Fruit fly (Drosophila melanogaster) whole organism, adult: ENCODE data around the gene PolE1.

Experiments used
- CG11617 ChIP-seq: fragments of 200-800 bp; sonication (Bioruptor generic); optimal IDR thresholded peaks from 2 replicates; lab custom pipeline; 2017; ENCODE audit warnings: mild to moderate bottlenecking, missing biosample characterization, missing genetic modification reagents, missing genetic modification characterization
- CG12768 ChIP-seq: fragments of 200-800 bp; sonication (Bioruptor generic); optimal IDR thresholded peaks from 2 replicates; lab custom pipeline; 2017; ENCODE audit warnings: missing biosample characterization, missing genetic modification characterization, mild to moderate bottlenecking, moderate library complexity, missing genetic modification reagents
- CG14711 ChIP-seq: fragments of 200-800 bp; sonication (Bioruptor generic); optimal IDR thresholded peaks from 2 replicates; lab custom pipeline; 2018; ENCODE audit warnings: missing biosample characterization, mild to moderate bottlenecking, missing genetic modification characterization, moderate library complexity
- CG1620 ChIP-seq: fragments of 200-800 bp; sonication (Bioruptor generic); optimal IDR thresholded peaks from 2 replicates; lab custom pipeline; 2016; ENCODE audit warnings: missing biosample characterization, missing genetic modification characterization
- CG33017 ChIP-seq: fragments of 200-800 bp; sonication (Bioruptor generic); optimal IDR thresholded peaks from 2 replicates; lab custom pipeline; 2018; ENCODE audit warnings: missing biosample characterization, mild to moderate bottlenecking, missing genetic modification characterization, moderate library complexity
- CG5204 ChIP-seq: fragments of 200-800 bp; sonication (Bioruptor generic); optimal IDR thresholded peaks from 2 replicates; lab custom pipeline; 2016; ENCODE audit warnings: missing biosample characterization, missing genetic modification characterization
- CG7045 ChIP-seq: fragments of 200-800 bp; sonication (Bioruptor generic); optimal IDR thresholded peaks from 2 replicates; lab custom pipeline; 2017; ENCODE audit warnings: missing biosample characterization, mild to moderate bottlenecking, missing genetic modification characterization
- CG7101 ChIP-seq: fragments of 200-800 bp; sonication (Bioruptor generic); optimal IDR thresholded peaks from 2 replicates; lab custom pipeline; 2018; ENCODE audit warnings: missing biosample characterization, mild to moderate bottlenecking, missing genetic modification characterization, moderate library complexity
- Clk ChIP-seq: fragments of 200-800 bp; sonication (Bioruptor generic); optimal IDR thresholded peaks from 2 replicates; lab custom pipeline; 2017; ENCODE audit warnings: missing biosample characterization, missing genetic modification characterization
- Crg-1 ChIP-seq: fragments of 200-800 bp; sonication (Bioruptor generic); optimal IDR thresholded peaks from 2 replicates; lab custom pipeline; 2016; ENCODE audit warnings: missing biosample characterization, missing genetic modification characterization
- Hr96 ChIP-seq: fragments of 200-800 bp; sonication (Bioruptor generic); optimal IDR thresholded peaks from 2 replicates; lab custom pipeline; 2016; ENCODE audit warnings: missing biosample characterization, missing genetic modification characterization
- Mnt ChIP-seq: fragments of 200-800 bp; sonication (Bioruptor generic); optimal IDR thresholded peaks from 2 replicates; lab custom pipeline; 2016; ENCODE audit warnings: missing biosample characterization, mild to moderate bottlenecking, missing genetic modification characterization
- bab1 ChIP-seq: fragments of 200-800 bp; sonication (Bioruptor generic); optimal IDR thresholded peaks from 3 replicates; lab custom pipeline; 2019; ENCODE audit warnings: missing biosample characterization, mild to moderate bottlenecking, missing genetic modification characterization, moderate library complexity
- cic ChIP-seq: fragments of 200-800 bp; sonication (Bioruptor generic); optimal IDR thresholded peaks from 2 replicates; lab custom pipeline; 2017; ENCODE audit warnings: missing biosample characterization, mild to moderate bottlenecking, missing genetic modification characterization, moderate library complexity
- cnc ChIP-seq, 2 experiments: fragments of >200 bp; optimal IDR thresholded peaks; 2 replicates each; lab custom pipeline; 2017
- kay ChIP-seq: fragments of 200-800 bp; sonication (Bioruptor generic); peaks from one replicate; lab custom pipeline; 2016; ENCODE audit warnings: missing biosample characterization, missing genetic modification characterization, borderline replicate concordance
- ovo ChIP-seq: fragments of 200-800 bp; sonication (Bioruptor generic); optimal IDR thresholded peaks from 2 replicates; lab custom pipeline; 2016; ENCODE audit warnings: missing biosample characterization, missing genetic modification characterization
- pad ChIP-seq: fragments of 200-800 bp; sonication (Bioruptor generic); optimal IDR thresholded peaks from 3 replicates; lab custom pipeline; 2017; ENCODE audit warnings: missing biosample characterization, missing genetic modification characterization, mild to moderate bottlenecking, moderate library complexity, missing genetic modification reagents
- tj ChIP-seq: fragments of 200-800 bp; sonication (Bioruptor generic); optimal IDR thresholded peaks from 3 replicates; lab custom pipeline; 2017; ENCODE audit warnings: missing biosample characterization, mild to moderate bottlenecking, missing genetic modification characterization, moderate library complexity
- toe ChIP-seq: fragments of 200-800 bp; sonication (Bioruptor generic); optimal IDR thresholded peaks from 2 replicates; lab custom pipeline; 2016; ENCODE audit warnings: missing biosample characterization, missing genetic modification characterization

The PolE1 gene

dm6 chr3R:23393507-23393906, 45.6 kb downstream of the PolE1 start:
- TF ChIP-seq tj (GFP tag; lab: Kevin White, UChicago) (no peak), CG1620 (GFP tag; lab: Kevin White, UChicago) (no peak), CG5204 (no peak), CG12768 (no peak)

- no peak for TF ChIP-seq Hr96
- TF ChIP-seq Crg-1 (GFP tag; lab: Kevin White, UChicago) = no peak
- TF ChIP-seq kay = no peak
- TF ChIP-seq Clk = no peak
- TF ChIP-seq cic (GFP tag; lab: Kevin White, UChicago) = no peak
- TF ChIP-seq CG14711 (tag; lab: Kevin White, UChicago) = no peak
- no peak for TF ChIP-seq pad
- no peak for TF ChIP-seq CG33017 (tag; lab: Kevin White, UChicago)
- no peak for TF ChIP-seq toe (GFP tag; lab: Kevin White, UChicago)
- TF ChIP-seq CG1620 (GFP tag; lab: Kevin White, UChicago) = no peak
- TF ChIP-seq CG12768 = no peak
- no peak for TF ChIP-seq CG7101 (tag; lab: Kevin White, UChicago)
These were observed 47.8 kb downstream of the PolE1 start for dm6 chr3R:23395720-23396119.

dm6 chr3R:23396548-23397294, 48.8 kb downstream of the PolE1 start:
- TF ChIP-seq cic (GFP tag; lab: Kevin White, UChicago) (no peak), CG5204 (no peak), CG14711 (tag; lab: Kevin White, UChicago) (no peak), tj (GFP tag; lab: Kevin White, UChicago) (no peak), CG33017 (tag; lab: Kevin White, UChicago) (no peak), CG1620 (GFP tag; lab: Kevin White, UChicago) (no peak), pad (no peak), CG7045 (no peak), bab1 (GFP tag; lab: Kevin White, UChicago) (no peak), CG12768 (no peak), CG11617 (no peak), ovo (GFP tag; lab: Kevin White, UChicago) (no peak), toe (GFP tag; lab: Kevin White, UChicago) (no peak)

dm6 chr3R:23398979-23399378, 51.1 kb downstream of the PolE1 start:
- TF ChIP-seq pad (no peak), CG7045 (no peak), CG33017 (tag; lab: Kevin White, UChicago) (no peak), cnc (optimal IDR thresholded peaks at IDR 0.05; lab: Kevin White, UChicago) (no peak), Clk (no peak), ovo (GFP tag; lab: Kevin White, UChicago) (no peak), CG5204 (no peak), CG12768 (no peak), CG14711 (tag; lab: Kevin White, UChicago) (no peak), tj (GFP tag; lab: Kevin White, UChicago) (no peak), Hr96 (no peak), kay (no peak), bab1 (GFP tag; lab: Kevin White, UChicago) (no peak), CG1620 (GFP tag; lab: Kevin White, UChicago) (no peak)

dm6 chr3R:23399679-23400078, 51.8 kb downstream of the PolE1 start:
- TF ChIP-seq CG7101 (tag; lab: Kevin White, UChicago) (no peak), ovo (GFP tag; lab: Kevin White, UChicago) (no peak), Hr96 (no peak), Mnt (GFP tag; lab: Kevin White, UChicago) (no peak), tj (GFP tag; lab: Kevin White, UChicago) (no peak)

- no peak for TF ChIP-seq bab1 (GFP tag; lab: Kevin White, UChicago)
- TF ChIP-seq Clk = no peak
- TF ChIP-seq CG1620 (GFP tag; lab: Kevin White, UChicago) = no peak
- no peak for TF ChIP-seq tj (GFP tag; lab: Kevin White, UChicago)
- no peak for TF ChIP-seq Hr96
- TF ChIP-seq CG7101 (tag; lab: Kevin White, UChicago) = no peak
These were observed 53.6 kb downstream of the PolE1 start for dm6 chr3R:23401519-23401918.

dm6 chr3R:23402508-23402907, 54.6 kb downstream of the PolE1 start, which contains the start of gene Ir94d:
Ir94d (plus strand) TSS chr3R:23402808.
- no peak for TF ChIP-seq CG5204
- no peak for TF ChIP-seq Mnt (GFP tag; lab: Kevin White, UChicago)
- no peak for TF ChIP-seq tj (GFP tag; lab: Kevin White, UChicago)
- TF ChIP-seq CG11617 = no peak
- TF ChIP-seq cic (GFP tag; lab: Kevin White, UChicago) = no peak
- no peak for TF ChIP-seq CG7045
- TF ChIP-seq cnc (optimal IDR thresholded peaks at IDR 0.05; lab: Kevin White, UChicago) = no peak
- TF ChIP-seq CG1620 (GFP tag; lab: Kevin White, UChicago) = no peak
- TF ChIP-seq CG12768 = no peak
- TF ChIP-seq CG7101 (tag; lab: Kevin White, UChicago) = no peak
- TF ChIP-seq Crg-1 (GFP tag; lab: Kevin White, UChicago) = no peak
- no peak for TF ChIP-seq CG14711 (tag; lab: Kevin White, UChicago)
- no peak for TF ChIP-seq Clk
